Fruit fly (Drosophila melanogaster) whole organism, embryonic: Measurements from ENCODE around the gene CG45218.

ENCODE experiments used
- CG17912 ChIP-seq: fragments of 200-800 bp; sonication (Bioruptor generic); optimal IDR thresholded peaks from 2 replicates; lab custom pipeline; 2018; ENCODE audit warnings: missing biosample characterization, mild to moderate bottlenecking, missing genetic modification characterization
- CG6254 ChIP-seq: fragments of 200-800 bp; sonication (Bioruptor generic); optimal IDR thresholded peaks from 3 replicates; lab custom pipeline; 2017; ENCODE audit warnings: mild to moderate bottlenecking, missing biosample characterization, missing genetic modification reagents, missing genetic modification characterization
- HLH4C ChIP-seq: fragments of 200-800 bp; sonication (Bioruptor generic); IDR thresholded peaks from 3 replicates; pipeline ENCODE4 v1.3.6; 2022; ENCODE audit warnings: missing biosample characterization, missing genetic modification characterization; ENCODE audit not compliant: partially characterized antibody
- fu2 ChIP-seq: fragments of 200-800 bp; sonication (Bioruptor generic); optimal IDR thresholded peaks from 2 replicates; lab custom pipeline; 2016; ENCODE audit warnings: missing biosample characterization, missing genetic modification characterization
- grau ChIP-seq: fragments of 200-800 bp; optimal IDR thresholded peaks from 3 replicates; lab custom pipeline; 2019; ENCODE audit warnings: missing biosample characterization, mild to moderate bottlenecking, missing genetic modification characterization, moderate library complexity
- usp ChIP-seq: fragments of >200 bp; optimal IDR thresholded peaks from 2 replicates; lab custom pipeline; 2017; ENCODE audit warnings: missing biosample characterization, missing genetic modification characterization

dm6 chr3R:15320747-15321085 is 30.1 kb upstream of the CG45218 start, which contains the start of gene ear:
- no peak for TF ChIP-seq CG6254 (GFP tag; lab: Kevin White, UChicago)
- TF ChIP-seq usp (GFP tag; lab: Kevin White, UChicago) = no peak
- no peak for TF ChIP-seq fu2 (GFP tag; lab: Kevin White, UChicago)
- no peak for TF ChIP-seq CG17912 (GFP tag; lab: Kevin White, UChicago)
- TF ChIP-seq grau (tag; lab: Kevin White, UChicago) = no peak
- TF ChIP-seq HLH4C (GFP tag; lab: Robert Waterston, UW) = no peak
